Fruit fly (Drosophila melanogaster): ENCODE measurements around the gene CG42507.

Gene CG42507

dm6 chr3L:14757464-14758384 lies at the start of gene CG42507 (continued):
- no peak for TF ChIP-seq CG31388 (GFP tag; optimal IDR thresholded peaks at IDR 0.05)
- no peak for TF ChIP-seq CG8765 (GFP tag; IDR thresholded peaks at IDR 0.05)
- no peak for TF ChIP-seq Dfd (GFP tag; optimal IDR thresholded peaks at IDR 0.05)
- peak; percentile 23; the same call in 1 of the 2 replicates for TF ChIP-seq HLH3B (GFP tag; IDR thresholded peaks at IDR 0.05)
- no peak for TF ChIP-seq CG9437 (GFP tag; optimal IDR thresholded peaks at IDR 0.05)
- peak; percentile 59 for TF ChIP-seq CG1233 (GFP tag; optimal IDR thresholded peaks at IDR 0.05)
- TF ChIP-seq hb (GFP tag; IDR thresholded peaks at IDR 0.05; ENCODE audit: partially characterized antibody), result no peak
- peak; percentile 83 for TF ChIP-seq Adf1 (GFP tag; IDR thresholded peaks at IDR 0.05)
- no peak for TF ChIP-seq slp2 (GFP tag; optimal IDR thresholded peaks at IDR 0.05)
- TF ChIP-seq unc-4 (GFP tag; IDR thresholded peaks at IDR 0.05; ENCODE audit: partially characterized antibody), result peak; percentile 46; the same call in 1 of the 2 replicates
- TF ChIP-seq Hmx (GFP tag; optimal IDR thresholded peaks at IDR 0.05), result no peak
- peak; percentile 3 for TF ChIP-seq Dip3 (GFP tag; optimal IDR thresholded peaks at IDR 0.05)
- TF ChIP-seq Dad (GFP tag; optimal IDR thresholded peaks at IDR 0.05), result no peak
- TF ChIP-seq pzg (GFP tag; optimal IDR thresholded peaks at IDR 0.05), result peak; percentile 5
- 0 out of 2 replicates have a peak, but pooled peaks have one; percentile 8 for TF ChIP-seq Drgx (GFP tag; IDR thresholded peaks at IDR 0.05)
- TF ChIP-seq CG11247 (GFP tag; IDR thresholded peaks at IDR 0.05), result 0 out of 2 replicates have a peak, but pooled peaks have one; percentile 25
- peak; percentile 11 for TF ChIP-seq unpg (GFP tag; optimal IDR thresholded peaks at IDR 0.05)
- TF ChIP-seq ftz-f1 (GFP tag; optimal IDR thresholded peaks at IDR 0.05), result peak; percentile 75
- TF ChIP-seq Doc2 (GFP tag; IDR thresholded peaks at IDR 0.05), result no peak
- TF ChIP-seq Med (GFP tag), result peak; percentile 84
- peak; percentile 55 for TF ChIP-seq caup (GFP tag; optimal IDR thresholded peaks at IDR 0.05; ENCODE audit: severe bottlenecking)
- TF ChIP-seq stc (GFP tag; IDR thresholded peaks at IDR 0.05), result peak; percentile 12; the same call in 1 of the 2 replicates
- peak; percentile 51 for TF ChIP-seq Jarid2 (GFP tag; optimal IDR thresholded peaks at IDR 0.05)
- TF ChIP-seq CG4730 (GFP tag; IDR thresholded peaks at IDR 0.05), result no peak
- TF ChIP-seq gsb (GFP tag; IDR thresholded peaks at IDR 0.05), result no peak
- TF ChIP-seq hkb (optimal IDR thresholded peaks at IDR 0.05), result no peak
- peak; percentile 32; the same call in 1 of the 2 replicates for TF ChIP-seq hkb (GFP tag; IDR thresholded peaks at IDR 0.05)
- TF ChIP-seq Sox100B (GFP tag; optimal IDR thresholded peaks at IDR 0.05), result no peak
- peak; percentile 85 for TF ChIP-seq crol (GFP tag; IDR thresholded peaks at IDR 0.05)
- TF ChIP-seq jing (GFP tag; optimal IDR thresholded peaks at IDR 0.05), result no peak
- no peak for TF ChIP-seq CG9876 (GFP tag; optimal IDR thresholded peaks at IDR 0.05)
- peak; percentile 50 for TF ChIP-seq ara (GFP tag; IDR thresholded peaks at IDR 0.05)
- no peak for TF ChIP-seq CG1024 (GFP tag; IDR thresholded peaks at IDR 0.05)
- TF ChIP-seq bab2 (GFP tag; optimal IDR thresholded peaks at IDR 0.05), result peak; percentile 28
- peak; percentile 98 for TF ChIP-seq CG9215 (GFP tag; IDR thresholded peaks at IDR 0.05)
- no peak for TF ChIP-seq crc (GFP tag; optimal IDR thresholded peaks at IDR 0.05)
- TF ChIP-seq CG31224 (GFP tag; IDR thresholded peaks at IDR 0.05), result peak; percentile 41; the same call in 1 of the 2 replicates
- TF ChIP-seq hth (optimal IDR thresholded peaks at IDR 0.05), result no peak
- TF ChIP-seq CG18619 (GFP tag; optimal IDR thresholded peaks at IDR 0.05), result peak; percentile 66
- TF ChIP-seq lbe (GFP tag; optimal IDR thresholded peaks at IDR 0.05), result peak; percentile 66
- TF ChIP-seq zen2 (GFP tag; IDR thresholded peaks at IDR 0.05; ENCODE audit: partially characterized antibody), result 0 out of 3 replicates have a peak, but pooled peaks have one; percentile 51
- TF ChIP-seq CG17829 (tag; optimal IDR thresholded peaks at IDR 0.05), result peak; percentile 25
- TF ChIP-seq CG1832 (GFP tag; optimal IDR thresholded peaks at IDR 0.05), result no peak
- TF ChIP-seq CG6272 (GFP tag; IDR thresholded peaks at IDR 0.05), result no peak
- TF ChIP-seq Atf6 (GFP tag; IDR thresholded peaks at IDR 0.05), result peak; percentile 59
- TF ChIP-seq NC2α (GFP tag; optimal IDR thresholded peaks at IDR 0.05), result no peak
- TF ChIP-seq trem (tag; optimal IDR thresholded peaks at IDR 0.05), result peak; percentile 28
- TF ChIP-seq twi (tag; optimal IDR thresholded peaks at IDR 0.05), result peak; percentile 91
- TF ChIP-seq dimm (GFP tag; IDR thresholded peaks at IDR 0.05), result no peak
- TF ChIP-seq Ada2b (GFP tag; IDR thresholded peaks at IDR 0.05), result 0 out of 2 replicates have a peak, but pooled peaks have one; percentile 18
